Fruit fly (Drosophila melanogaster): Measurements from ENCODE around the gene CG42688.
A peak's percentile ranks its signal among the peaks of the same experiment; 100 is the strongest.

CG42688 gene

dm6 chr2L:19193703-19194102 lies 11.1 kb upstream of the CG42688 start (continued):
- TF ChIP-seq sisA (GFP tag; IDR thresholded peaks at IDR 0.05) (peak; percentile 23; the same call in 1 of the 2 replicates), Antp (GFP tag; optimal IDR thresholded peaks at IDR 0.05) (peak; percentile 9), CG4404 (GFP tag; IDR thresholded peaks at IDR 0.05) (peak; percentile 51; the same call in 1 of the 2 replicates), fd96Cb (tag; optimal IDR thresholded peaks at IDR 0.05) (peak; percentile 18), prd (optimal IDR thresholded peaks at IDR 0.05) (no peak), prd (GFP tag; IDR thresholded peaks at IDR 0.05) (peak; percentile 66; the same call in 2 of the 3 replicates), pnt (GFP tag; optimal IDR thresholded peaks at IDR 0.05) (peak; percentile 20), Sox102F (GFP tag; optimal IDR thresholded peaks at IDR 0.05) (peak; percentile 19), CG17359 (tag; optimal IDR thresholded peaks at IDR 0.05) (peak; percentile 15), ci (GFP tag; IDR thresholded peaks at IDR 0.05) (peak; percentile 60; the same call in 1 of the 3 replicates), CG30403 (GFP tag; optimal IDR thresholded peaks at IDR 0.05) (peak; percentile 1), Ets97D (GFP tag; optimal IDR thresholded peaks at IDR 0.05) (no peak), gem (tag; optimal IDR thresholded peaks at IDR 0.05) (peak; percentile 16), CG5245 (GFP tag; optimal IDR thresholded peaks at IDR 0.05) (peak; percentile 28), CG30020 (tag; optimal IDR thresholded peaks at IDR 0.05) (no peak), Xrp1 (GFP tag; IDR thresholded peaks at IDR 0.05) (peak; percentile 33; the same call in 1 of the 2 replicates), vvl (GFP tag; IDR thresholded peaks at IDR 0.05) (peak; percentile 41; the same call in 1 of the 2 replicates), CG1603 (tag; optimal IDR thresholded peaks at IDR 0.05) (peak; percentile 34), phol (tag; optimal IDR thresholded peaks at IDR 0.05) (peak; percentile 15), chif (GFP tag; optimal IDR thresholded peaks at IDR 0.05) (peak in 1 of 2 experiments; percentile 32), CG2678 (tag; optimal IDR thresholded peaks at IDR 0.05) (no peak), Hmr (GFP tag; optimal IDR thresholded peaks at IDR 0.05) (no peak), twi (tag; optimal IDR thresholded peaks at IDR 0.05) (peak; percentile 7), Blimp-1 (GFP tag; optimal IDR thresholded peaks at IDR 0.05) (peak; percentile 28), CG4424 (GFP tag; optimal IDR thresholded peaks at IDR 0.05) (peak; percentile 13), CG18262 (tag; optimal IDR thresholded peaks at IDR 0.05) (peak; percentile 7), CG4820 (GFP tag; optimal IDR thresholded peaks at IDR 0.05) (peak; percentile 20), CG6689 (GFP tag; IDR thresholded peaks at IDR 0.05) (0 out of 2 replicates have a peak, but pooled peaks have one; percentile 19), Aef1 (GFP tag; IDR thresholded peaks at IDR 0.05) (no peak), CHES-1-like (GFP tag; optimal IDR thresholded peaks at IDR 0.05) (no peak), unpg (GFP tag; optimal IDR thresholded peaks at IDR 0.05) (peak; percentile 5), row (GFP tag; IDR thresholded peaks at IDR 0.05) (peak; percentile 32; the same call in 2 of the 3 replicates), CG9727 (GFP tag; optimal IDR thresholded peaks at IDR 0.05) (peak; percentile 47), Ptx1 (GFP tag; IDR thresholded peaks at IDR 0.05) (0 out of 2 replicates have a peak, but pooled peaks have one; percentile 25), grn (GFP tag; optimal IDR thresholded peaks at IDR 0.05) (no peak), CG17568 (GFP tag; optimal IDR thresholded peaks at IDR 0.05) (no peak), slbo (GFP tag; IDR thresholded peaks at IDR 0.05) (peak; percentile 42; the same call in 1 of the 2 replicates), CG2712 (tag; optimal IDR thresholded peaks at IDR 0.05) (peak; percentile 33), dmrt11E (tag; optimal IDR thresholded peaks at IDR 0.05) (peak; percentile 26), trem (tag; optimal IDR thresholded peaks at IDR 0.05) (no peak), lab (GFP tag; optimal IDR thresholded peaks at IDR 0.05) (peak; percentile 0), fu2 (GFP tag; optimal IDR thresholded peaks at IDR 0.05) (no peak), Ssrp (tag; optimal IDR thresholded peaks at IDR 0.05) (peak; percentile 10), ind (GFP tag; optimal IDR thresholded peaks at IDR 0.05) (peak; percentile 17), CG13424 (tag; optimal IDR thresholded peaks at IDR 0.05) (no peak), tin (GFP tag; optimal IDR thresholded peaks at IDR 0.05) (peak; percentile 8), dmrt99B (tag; optimal IDR thresholded peaks at IDR 0.05) (peak; percentile 8), CG11504 (tag; optimal IDR thresholded peaks at IDR 0.05) (peak; percentile 37), Xbp1 (GFP tag; optimal IDR thresholded peaks at IDR 0.05) (peak; percentile 35), Elba2 (GFP tag; optimal IDR thresholded peaks at IDR 0.05) (no peak)

Data from whole organism, embryonic.